Worm (Caenorhabditis elegans) whole organism, mixed stage, embryonic: ENCODE results near the gene dyci-1.

Experiments used
- ces-1 ChIP-seq: fragments of 150-350 bp; optimal IDR thresholded peaks from 2 replicates; lab custom pipeline; 2014; ENCODE audit warnings: missing biosample characterization, missing genetic modification reagents, missing genetic modification characterization
- flh-1 ChIP-seq: fragments of 200-800 bp; sonication (Bioruptor generic); optimal IDR thresholded peaks from 2 replicates; lab custom pipeline; 2018; ENCODE audit warnings: mild to moderate bottlenecking, missing genetic modification characterization, moderate library complexity, missing compliant biosample characterization
- lin-13 ChIP-seq: fragments of 150-350 bp; optimal IDR thresholded peaks from 2 replicates; lab custom pipeline; 2014; ENCODE audit warnings: missing biosample characterization, missing genetic modification characterization
- mep-1 ChIP-seq: fragments of 150-350 bp; optimal IDR thresholded peaks from 2 replicates; lab custom pipeline; 2017; ENCODE audit warnings: missing biosample characterization, missing genetic modification reagents, missing genetic modification characterization, inconsistent platforms
- nhr-12 ChIP-seq: fragments of 150-350 bp; optimal IDR thresholded peaks from 2 replicates; lab custom pipeline; 2014; ENCODE audit warnings: missing biosample characterization, missing genetic modification characterization
- nhr-76 ChIP-seq: sonication (generic microtip); optimal IDR thresholded peaks from 2 replicates; lab custom pipeline; 2017; ENCODE audit warnings: missing biosample characterization, missing genetic modification characterization
- snpc-4 ChIP-seq: fragments of 150-350 bp; optimal IDR thresholded peaks from 2 replicates; lab custom pipeline; 2014; ENCODE audit warnings: missing biosample characterization, missing genetic modification characterization
- ztf-11 ChIP-seq: fragments of 150-350 bp; optimal IDR thresholded peaks from 2 replicates; lab custom pipeline; 2014; ENCODE audit warnings: missing biosample characterization, missing genetic modification characterization

- TF ChIP-seq nhr-76 (tag; lab: Kevin White, UChicago): no peak
- TF ChIP-seq ces-1 (GFP tag; lab: Kevin White, UChicago): no peak
- no peak for TF ChIP-seq ztf-11 (tag; lab: Kevin White, UChicago)
- TF ChIP-seq flh-1: no peak
- no peak for TF ChIP-seq lin-13 (tag; lab: Kevin White, UChicago)
- TF ChIP-seq snpc-4 (tag; lab: Kevin White, UChicago): no peak
- no peak for TF ChIP-seq mep-1
- TF ChIP-seq nhr-12 (tag; lab: Kevin White, UChicago): no peak
Measured at ce11 chrIV:6747083-6747482, 38.0 kb downstream of the dyci-1 start.
